Worm (Caenorhabditis elegans): ENCODE results near the gene F59H6.15.

- TF ChIP-seq ets-7 (tag; optimal IDR thresholded peaks at IDR 0.05) (no peak), ama-1 (optimal IDR thresholded peaks at IDR 0.05) (no peak), tra-4 (tag; optimal IDR thresholded peaks at IDR 0.05) (no peak), sea-1 (GFP tag; conservative IDR thresholded peaks at IDR 0.05) (no peak), aly-1 (tag; optimal IDR thresholded peaks at IDR 0.05) (no peak), flt-1 (GFP tag; IDR thresholded peaks at IDR 0.05) (no peak)
Observed at ce11 chrII:1986979-1987378, 25.8 kb upstream of the F59H6.15 start, which contains the start of gene Y16E11A.4.
